Worm (Caenorhabditis elegans) whole organism, L4 larva: ENCODE measurements around the gene C49A9.1.

Source experiments
- D1046.2 ChIP-seq: fragments of 200-800 bp; sonication (Bioruptor generic); IDR thresholded peaks from 2 replicates; pipeline ENCODE4 v1.3.6; 2022; ENCODE audit warnings: missing genetic modification characterization, missing compliant biosample characterization
- F26F4.8 ChIP-seq: fragments of 200-800 bp; sonication (Bioruptor generic); conservative IDR thresholded peaks from 2 replicates; pipeline ENCODE4 v1.3.6; 2022; ENCODE audit warnings: missing genetic modification characterization, missing compliant biosample characterization
- R02D3.7 ChIP-seq: fragments of 150-350 bp; sonication (generic microtip); optimal IDR thresholded peaks from 3 replicates; lab custom pipeline; 2014; ENCODE audit warnings: missing biosample characterization, missing genetic modification characterization
- T26A8.4 ChIP-seq: fragments of 200-800 bp; sonication (Bioruptor generic); IDR thresholded peaks from 2 replicates; pipeline ENCODE4 v1.3.6; 2022; ENCODE audit warnings: missing genetic modification characterization, missing compliant biosample characterization
- Y105C5A.15 ChIP-seq: fragments of 200-800 bp; sonication (Bioruptor generic); IDR thresholded peaks from 2 replicates; pipeline ENCODE4 v1.3.6; 2022; ENCODE audit warnings: missing genetic modification characterization, missing compliant biosample characterization
- Y48G9A.11 ChIP-seq: fragments of 200-800 bp; sonication (Bioruptor generic); IDR thresholded peaks from 2 replicates; pipeline ENCODE4 v1.3.6; 2022; ENCODE audit warnings: missing genetic modification reagents, missing genetic modification characterization, missing compliant biosample characterization
- aha-1 ChIP-seq: fragments of 150-350 bp; peaks from one replicate; lab custom pipeline; 2014; ENCODE audit warnings: missing biosample characterization, missing genetic modification characterization
- ceh-82 ChIP-seq: sonication (generic microtip); optimal IDR thresholded peaks from 2 replicates; lab custom pipeline; 2017; ENCODE audit warnings: missing biosample characterization, missing genetic modification characterization
- ces-1 ChIP-seq: fragments of 150-350 bp; sonication (generic microtip); optimal IDR thresholded peaks from 4 replicates; lab custom pipeline; 2014; ENCODE audit warnings: missing biosample characterization, missing genetic modification reagents, missing genetic modification characterization
- cey-2 ChIP-seq: sonication (generic microtip); optimal IDR thresholded peaks from 3 replicates; lab custom pipeline; 2017; ENCODE audit warnings: missing genetic modification characterization, mild to moderate bottlenecking, missing compliant biosample characterization, antibody characterized with exemption, borderline replicate concordance; ENCODE audit not compliant: insufficient read depth
- daf-16 ChIP-seq, 3 experiments: sonication (generic microtip); optimal IDR thresholded peaks; 2 replicates each; lab custom pipeline; 2016 to 2017; ENCODE audit warnings: missing genetic modification characterization in 3 of 3, missing genetic modification reagents in 3 of 3, mild to moderate bottlenecking in 2 of 3, missing compliant biosample characterization in 2 of 3, missing biosample characterization in 1 of 3, moderate library complexity in 1 of 3
- daf-8 ChIP-seq: fragments of 200-800 bp; sonication (Bioruptor generic); IDR thresholded peaks from 2 replicates; pipeline ENCODE4 v1.3.6; 2022; ENCODE audit warnings: missing genetic modification characterization, missing compliant biosample characterization
- egl-43 ChIP-seq: fragments of 200-800 bp; sonication (Bioruptor generic); IDR thresholded peaks from 2 replicates; pipeline ENCODE4 v1.3.6; 2022; ENCODE audit warnings: missing genetic modification reagents, missing genetic modification characterization, missing compliant biosample characterization
- hlh-11 ChIP-seq: fragments of 200-800 bp; sonication (Bioruptor generic); optimal IDR thresholded peaks from 2 replicates; lab custom pipeline; 2018; ENCODE audit warnings: mild to moderate bottlenecking, missing genetic modification characterization, missing compliant biosample characterization
- jun-1 ChIP-seq: fragments of 150-350 bp; optimal IDR thresholded peaks from 2 replicates; lab custom pipeline; 2014; ENCODE audit warnings: missing biosample characterization, missing genetic modification reagents, missing genetic modification characterization
- lim-7 ChIP-seq: fragments of 200-800 bp; sonication (Bioruptor generic); IDR thresholded peaks from 2 replicates; pipeline ENCODE4 v1.3.6; 2022; ENCODE audit warnings: missing genetic modification characterization, missing compliant biosample characterization
- lin-29 ChIP-seq: fragments of 200-800 bp; sonication (Bioruptor generic); IDR thresholded peaks from 2 replicates; pipeline ENCODE4 v1.3.6; 2022; ENCODE audit warnings: missing genetic modification reagents, missing genetic modification characterization, missing compliant biosample characterization
- lin-38 ChIP-seq: fragments of 200-800 bp; sonication (Bioruptor generic); IDR thresholded peaks from 2 replicates; pipeline ENCODE4 v1.3.6; 2022; ENCODE audit warnings: missing genetic modification reagents, missing genetic modification characterization, missing compliant biosample characterization
- lir-3 ChIP-seq: sonication (generic microtip); optimal IDR thresholded peaks from 2 replicates; lab custom pipeline; 2016; ENCODE audit warnings: mild to moderate bottlenecking, missing genetic modification characterization, missing compliant biosample characterization
- lsy-2 ChIP-seq, 2 experiments: fragments of 150-350 bp in 1 of 2; sonication (generic microtip) in 1 of 2; optimal IDR thresholded peaks; 2 replicates each; lab custom pipeline; 2014 to 2017; ENCODE audit warnings: missing biosample characterization in 2 of 2, missing genetic modification characterization in 2 of 2
- mdt-29 ChIP-seq: fragments of 200-800 bp; sonication (Bioruptor generic); IDR thresholded peaks from 2 replicates; pipeline ENCODE4 v1.3.6; 2022; ENCODE audit warnings: missing genetic modification reagents, missing genetic modification characterization, missing compliant biosample characterization
- mxl-2 ChIP-seq: fragments of 200-800 bp; sonication (Bioruptor generic); conservative IDR thresholded peaks from 2 replicates; pipeline ENCODE4 v1.3.6; 2022; ENCODE audit warnings: missing genetic modification reagents, missing genetic modification characterization, missing compliant biosample characterization
- nhr-102 ChIP-seq: sonication (generic microtip); optimal IDR thresholded peaks from 2 replicates; lab custom pipeline; 2016; ENCODE audit warnings: mild to moderate bottlenecking, missing genetic modification characterization, moderate library complexity, missing compliant biosample characterization
- nhr-11 ChIP-seq: fragments of 150-350 bp; optimal IDR thresholded peaks from 2 replicates; lab custom pipeline; 2014; ENCODE audit warnings: missing biosample characterization, missing genetic modification characterization
- nhr-42 ChIP-seq: fragments of 200-800 bp; sonication (Bioruptor generic); IDR thresholded peaks from 2 replicates; pipeline ENCODE4 v1.3.6; 2022; ENCODE audit warnings: missing genetic modification characterization, missing compliant biosample characterization
- nhr-48 ChIP-seq: sonication (generic microtip); optimal IDR thresholded peaks from 2 replicates; lab custom pipeline; 2016; ENCODE audit warnings: mild to moderate bottlenecking, missing genetic modification characterization, missing compliant biosample characterization
- nhr-77 ChIP-seq: fragments of 150-350 bp; optimal IDR thresholded peaks from 2 replicates; lab custom pipeline; 2014; ENCODE audit warnings: missing biosample characterization, missing genetic modification characterization
- pha-4 ChIP-seq, 2 experiments: fragments of 150-350 bp in 1 of 2; fragments of 200-800 bp in 1 of 2; sonication (Bioruptor generic) in 1 of 2; IDR thresholded peaks in 1 of 2; optimal IDR thresholded peaks in 1 of 2; 2 replicates each; pipeline versions ENCODE4 v1.3.6 to Lab custom; 2014 to 2022; ENCODE audit warnings: missing genetic modification characterization in 2 of 2, missing genetic modification reagents in 2 of 2, missing biosample characterization in 1 of 2, missing compliant biosample characterization in 1 of 2
- set-16 ChIP-seq: fragments of 200-800 bp; sonication (Bioruptor generic); IDR thresholded peaks from 2 replicates; pipeline ENCODE4 v1.3.6; 2022; ENCODE audit warnings: missing genetic modification reagents, missing genetic modification characterization, missing compliant biosample characterization
- snpc-1.2 ChIP-seq: fragments of 200-800 bp; sonication (Bioruptor generic); IDR thresholded peaks from 2 replicates; pipeline ENCODE4 v1.3.6; 2022; ENCODE audit warnings: missing genetic modification reagents, missing genetic modification characterization, missing compliant biosample characterization
- snpc-4 ChIP-seq: fragments of 150-350 bp; optimal IDR thresholded peaks from 2 replicates; lab custom pipeline; 2014; ENCODE audit warnings: missing biosample characterization, missing genetic modification characterization
- spr-3 ChIP-seq: fragments of 200-800 bp; sonication (Bioruptor generic); optimal IDR thresholded peaks from 2 replicates; lab custom pipeline; 2018; ENCODE audit warnings: mild to moderate bottlenecking, missing genetic modification characterization, missing compliant biosample characterization
- tag-97 ChIP-seq: fragments of 200-800 bp; sonication (Bioruptor generic); IDR thresholded peaks from 2 replicates; pipeline ENCODE4 v1.3.6; 2022; ENCODE audit warnings: missing genetic modification characterization, missing compliant biosample characterization
- unc-130 ChIP-seq: sonication (generic microtip); optimal IDR thresholded peaks from 2 replicates; lab custom pipeline; 2016; ENCODE audit warnings: missing genetic modification reagents, missing genetic modification characterization, missing compliant biosample characterization
- unc-39 ChIP-seq: sonication (generic microtip); optimal IDR thresholded peaks from 2 replicates; lab custom pipeline; 2017; ENCODE audit warnings: missing biosample characterization, missing genetic modification characterization
- unc-62 ChIP-seq, 3 experiments: fragments of 150-350 bp in 1 of 3; sonication (generic microtip); optimal IDR thresholded peaks in 2 of 3; peaks in 1 of 3; 1 replicate in 1 of 3; 2 replicates in 2 of 3; lab custom pipeline; 2014 to 2017; ENCODE audit warnings: missing biosample characterization in 3 of 3, missing genetic modification characterization in 3 of 3, missing genetic modification reagents in 3 of 3, missing genotype in 1 of 3
- vab-7 ChIP-seq: fragments of 200-800 bp; sonication (Bioruptor generic); IDR thresholded peaks from 2 replicates; pipeline ENCODE4 v1.3.6; 2022; ENCODE audit warnings: missing genetic modification reagents, missing genetic modification characterization, missing compliant biosample characterization
- ztf-11 ChIP-seq: fragments of 150-350 bp; optimal IDR thresholded peaks from 2 replicates; lab custom pipeline; 2014; ENCODE audit warnings: missing biosample characterization, missing genetic modification characterization
- ztf-7 ChIP-seq: fragments of 150-350 bp; optimal IDR thresholded peaks from 2 replicates; lab custom pipeline; 2014; ENCODE audit warnings: missing biosample characterization, missing genetic modification characterization

C49A9.1 gene

ce11 chrIV:6185578-6185977 lies 42.4 kb upstream of the C49A9.1 start, which contains the start of gene asp-9 (continued):
- TF ChIP-seq nhr-77 (tag; lab: Kevin White, UChicago) = peak; percentile 40
- TF ChIP-seq aha-1 (tag; lab: Kevin White, UChicago) = peak; percentile 39
- no peak for TF ChIP-seq lir-3 (tag; lab: Kevin White, UChicago)
- no peak for TF ChIP-seq pha-4 (GFP tag; IDR thresholded peaks at IDR 0.05; lab: Robert Waterston, UW)
- no peak for TF ChIP-seq pha-4 (tag; optimal IDR thresholded peaks at IDR 0.05; lab: Kevin White, UChicago)
- no peak for TF ChIP-seq ces-1 (GFP tag; lab: Kevin White, UChicago)
- TF ChIP-seq daf-16 (GFP tag; optimal IDR thresholded peaks at IDR 0.05; lab: Kevin White, UChicago) = no peak
- peak; percentile 95 for TF ChIP-seq daf-16 (tag; optimal IDR thresholded peaks at IDR 0.05; lab: Kevin White, UChicago)
- TF ChIP-seq unc-62 (GFP tag; optimal IDR thresholded peaks at IDR 0.05 in 1 of 2; lab: Kevin White, UChicago) = peak in 1 of 2 experiments; percentile 49
- TF ChIP-seq unc-62 (tag; optimal IDR thresholded peaks at IDR 0.05; lab: Kevin White, UChicago) = no peak
- TF ChIP-seq nhr-102 (tag; lab: Kevin White, UChicago) = no peak
- no peak for TF ChIP-seq set-16
- no peak for TF ChIP-seq daf-8 (GFP tag; lab: Robert Waterston, UW)
- TF ChIP-seq snpc-4 (tag; lab: Kevin White, UChicago) = no peak
- TF ChIP-seq R02D3.7 (tag; lab: Kevin White, UChicago) = no peak

ce11 chrIV:6187160-6187559 lies 40.8 kb upstream of the C49A9.1 start:
- TF ChIP-seq aha-1 (tag; lab: Kevin White, UChicago) (peak; percentile 80), nhr-42 (GFP tag; lab: Robert Waterston, UW) (no peak), unc-62 (GFP tag; optimal IDR thresholded peaks at IDR 0.05 in 1 of 2; lab: Kevin White, UChicago) (peak in 1 of 2 experiments; percentile 64), unc-62 (tag; optimal IDR thresholded peaks at IDR 0.05; lab: Kevin White, UChicago) (no peak)

ce11 chrIV:6200249-6200648 lies 27.7 kb upstream of the C49A9.1 start:
- TF ChIP-seq lin-29 (GFP tag; lab: Robert Waterston, UW) (no peak), unc-62 (GFP tag; optimal IDR thresholded peaks at IDR 0.05 in 1 of 2; lab: Kevin White, UChicago) (peak in 1 of 2 experiments; percentile 48), unc-62 (tag; optimal IDR thresholded peaks at IDR 0.05; lab: Kevin White, UChicago) (no peak)
- TF ChIP-seq, all 104 proteins: peak for 1

- TF ChIP-seq ztf-7 (no peak), unc-130 (GFP tag; lab: Kevin White, UChicago) (no peak), lin-38 (no peak), set-16 (no peak), unc-39 (tag; lab: Kevin White, UChicago) (no peak), vab-7 (GFP tag; lab: Robert Waterston, UW) (no peak), daf-8 (GFP tag; lab: Robert Waterston, UW) (no peak), spr-3 (GFP tag; lab: Kevin White, UChicago) (no peak), lsy-2 (tag; optimal IDR thresholded peaks at IDR 0.05; lab: Kevin White, UChicago) (no peak), nhr-77 (tag; lab: Kevin White, UChicago) (no peak), Y105C5A.15 (GFP tag; lab: Robert Waterston, UW) (no peak), egl-43 (GFP tag; lab: Robert Waterston, UW) (no peak), unc-62 (GFP tag; optimal IDR thresholded peaks at IDR 0.05 in 1 of 2; lab: Kevin White, UChicago) (no peak), unc-62 (tag; optimal IDR thresholded peaks at IDR 0.05; lab: Kevin White, UChicago) (no peak), nhr-42 (GFP tag; lab: Robert Waterston, UW) (no peak), ztf-11 (tag; lab: Kevin White, UChicago) (no peak)
These were observed 26.2 kb upstream of the C49A9.1 start, which contains the start of gene tkr-2 for ce11 chrIV:6201769-6202168. Gene tkr-2, plus strand, starts transcription at chrIV:6202069.

- TF ChIP-seq tag-97 (GFP tag; lab: Robert Waterston, UW) (no peak), nhr-42 (GFP tag; lab: Robert Waterston, UW) (no peak), cey-2 (tag; lab: Kevin White, UChicago) (no peak), nhr-48 (tag; lab: Kevin White, UChicago) (peak; percentile 52), daf-16 (GFP tag; optimal IDR thresholded peaks at IDR 0.05; lab: Kevin White, UChicago) (peak in 1 of 2 experiments; percentile 57), daf-16 (tag; optimal IDR thresholded peaks at IDR 0.05; lab: Kevin White, UChicago) (peak; percentile 69), mxl-2 (GFP tag; lab: Robert Waterston, UW) (no peak), mdt-29 (GFP tag; lab: Robert Waterston, UW) (peak; percentile 71), D1046.2 (GFP tag; lab: Robert Waterston, UW) (no peak), hlh-11 (tag; lab: Kevin White, UChicago) (no peak), jun-1 (tag; lab: Kevin White, UChicago) (no peak), Y105C5A.15 (GFP tag; lab: Robert Waterston, UW) (no peak), T26A8.4 (GFP tag; lab: Robert Waterston, UW) (no peak), Y48G9A.11 (GFP tag; lab: Robert Waterston, UW) (peak; percentile 74; the same call in 1 of the 2 replicates), F26F4.8 (GFP tag; lab: Robert Waterston, UW) (no peak), snpc-1.2 (GFP tag; lab: Robert Waterston, UW) (peak; percentile 95), ceh-82 (tag; lab: Kevin White, UChicago) (no peak), snpc-4 (tag; lab: Kevin White, UChicago) (no peak), vab-7 (GFP tag; lab: Robert Waterston, UW) (no peak), ztf-11 (tag; lab: Kevin White, UChicago) (no peak), nhr-11 (tag; lab: Kevin White, UChicago) (peak; percentile 3), lin-29 (GFP tag; lab: Robert Waterston, UW) (no peak), lim-7 (GFP tag; lab: Robert Waterston, UW) (no peak)
These were observed 21.7 kb upstream of the C49A9.1 start, which contains the start of gene C49A9.10 for ce11 chrIV:6206294-6206776. Gene C49A9.10, minus strand, starts transcription at chrIV:6206344.
